Worm (Caenorhabditis elegans) whole organism, young adult: Measurements from ENCODE around the gene C05A2.4.

Experiments
- F10E7.11 ChIP-seq: sonication (generic microtip); optimal IDR thresholded peaks from 2 replicates; lab custom pipeline; 2017; ENCODE audit warnings: mild to moderate bottlenecking, missing genetic modification characterization, moderate library complexity, missing compliant biosample characterization
- ZK185.1 ChIP-seq: sonication (generic microtip); optimal IDR thresholded peaks from 2 replicates; lab custom pipeline; 2016; ENCODE audit warnings: mild to moderate bottlenecking, missing genetic modification characterization, missing compliant biosample characterization; ENCODE audit not compliant: poor library complexity, severe bottlenecking
- ama-1 ChIP-seq, 3 experiments: fragments of 150-350 bp in 1 of 3; sonication (generic microtip) in 2 of 3; optimal IDR thresholded peaks; 2 replicates each; lab custom pipeline; 2014 to 2018; ENCODE audit warnings: missing biosample characterization in 2 of 3, missing genetic modification characterization in 2 of 3, missing genetic modification reagents in 2 of 3
- die-1 ChIP-seq: sonication (generic microtip); optimal IDR thresholded peaks from 2 replicates; lab custom pipeline; 2016; ENCODE audit warnings: missing genotype, mild to moderate bottlenecking, missing genetic modification characterization, missing compliant biosample characterization
- dox-1 ChIP-seq: fragments of 200-800 bp; sonication (Bioruptor generic); IDR thresholded peaks from 2 replicates; pipeline ENCODE4 v1.3.6; 2022; ENCODE audit warnings: missing genetic modification reagents, missing genetic modification characterization, missing compliant biosample characterization
- nhr-27 ChIP-seq: fragments of 200-800 bp; sonication (Bioruptor generic); optimal IDR thresholded peaks from 2 replicates; lab custom pipeline; 2018; ENCODE audit warnings: mild to moderate bottlenecking, missing genetic modification characterization, moderate library complexity, missing compliant biosample characterization
- tlf-1 ChIP-seq: fragments of 200-800 bp; sonication (Bioruptor generic); optimal IDR thresholded peaks from 2 replicates; lab custom pipeline; 2018; ENCODE audit warnings: mild to moderate bottlenecking, missing genetic modification characterization, missing compliant biosample characterization

ce11 chrV:10662000-10662399, 33.3 kb upstream of the C05A2.4 start:
- TF ChIP-seq die-1 (tag; lab: Kevin White, UChicago) (no peak), nhr-27 (no peak), tlf-1 (GFP tag; lab: Kevin White, UChicago) (no peak), dox-1 (no peak), ama-1 (optimal IDR thresholded peaks at IDR 0.05; lab: Kevin White, UChicago) (no peak), ama-1 (GFP tag; optimal IDR thresholded peaks at IDR 0.05; lab: Kevin White, UChicago) (no peak), ZK185.1 (tag; lab: Kevin White, UChicago) (no peak), F10E7.11 (no peak)
